Fruit fly (Drosophila melanogaster): ENCODE measurements around the gene CG17648.

CG17648 gene

DNA sequence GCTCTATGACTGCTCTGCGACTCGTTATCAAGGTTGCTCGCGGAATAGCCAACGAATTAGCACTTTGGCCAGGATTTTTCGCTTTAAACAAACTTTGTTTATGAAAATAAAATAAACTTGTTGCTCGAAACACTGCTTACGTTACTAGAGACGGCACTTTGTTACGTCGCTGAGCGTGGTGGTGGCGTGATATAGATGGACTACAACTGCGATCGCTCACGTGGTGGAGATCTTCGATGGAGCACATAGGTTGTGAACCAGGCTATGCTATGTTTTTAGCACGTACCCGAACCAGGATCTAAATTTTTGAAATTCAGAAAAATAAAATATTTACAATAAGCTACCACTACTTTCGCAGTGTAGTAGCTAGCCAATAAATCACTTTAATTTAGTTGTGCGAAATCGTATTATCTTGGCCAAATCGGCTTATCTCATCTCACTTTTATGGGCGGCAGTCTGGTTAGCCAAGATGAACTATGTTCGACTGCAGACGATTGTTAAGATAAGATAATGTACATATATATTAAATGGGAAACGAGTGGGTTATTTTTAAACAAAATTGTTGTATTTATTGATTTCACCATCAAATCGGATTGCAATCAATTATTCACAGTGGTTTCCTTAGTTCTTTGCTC lies 36.3 kb upstream of the CG17648 start, which contains the start of gene frtz (continued):
- no peak for TF ChIP-seq Mad (GFP tag; optimal IDR thresholded peaks at IDR 0.05)
- no peak for TF ChIP-seq CG10462 (GFP tag; optimal IDR thresholded peaks at IDR 0.05)
- TF ChIP-seq CG14860 (GFP tag; IDR thresholded peaks at IDR 0.05; ENCODE audit: partially characterized antibody), result peak; percentile 59; the same call in 2 of the 3 replicates
- no peak for TF ChIP-seq twi (tag; optimal IDR thresholded peaks at IDR 0.05)
- no peak for TF ChIP-seq Adf1 (GFP tag; IDR thresholded peaks at IDR 0.05)
- no peak for TF ChIP-seq Poxn (GFP tag; IDR thresholded peaks at IDR 0.05)
- TF ChIP-seq CG2202 (tag; optimal IDR thresholded peaks at IDR 0.05), result no peak
- no peak for TF ChIP-seq CG12299 (tag; optimal IDR thresholded peaks at IDR 0.05)
- no peak for TF ChIP-seq NfI (GFP tag; optimal IDR thresholded peaks at IDR 0.05)
- TF ChIP-seq Aef1 (GFP tag; IDR thresholded peaks at IDR 0.05), result no peak
- no peak for TF ChIP-seq z (GFP tag; IDR thresholded peaks at IDR 0.05)
- TF ChIP-seq CG17186 (GFP tag; optimal IDR thresholded peaks at IDR 0.05), result peak; percentile 3
- no peak for TF ChIP-seq ap (GFP tag; IDR thresholded peaks at IDR 0.05)
- TF ChIP-seq CG31365 (tag; optimal IDR thresholded peaks at IDR 0.05), result no peak
- TF ChIP-seq bab2 (GFP tag; optimal IDR thresholded peaks at IDR 0.05), result peak; percentile 18
- TF ChIP-seq sr (GFP tag; IDR thresholded peaks at IDR 0.05), result no peak
- peak; percentile 49; the same call in 1 of the 2 replicates for TF ChIP-seq sob (GFP tag; IDR thresholded peaks at IDR 0.05)
- no peak for TF ChIP-seq CG1233 (GFP tag; optimal IDR thresholded peaks at IDR 0.05)
- TF ChIP-seq BEAF-32 (GFP tag; optimal IDR thresholded peaks at IDR 0.05), result peak; percentile 92
- TF ChIP-seq Bgb (GFP tag; IDR thresholded peaks at IDR 0.05; ENCODE audit: partially characterized antibody), result peak; percentile 90
- TF ChIP-seq CG32532 (GFP tag; IDR thresholded peaks at IDR 0.05), result peak; percentile 19; the same call in 1 of the 2 replicates
- TF ChIP-seq Hmx (GFP tag; optimal IDR thresholded peaks at IDR 0.05), result no peak
- TF ChIP-seq danr (GFP tag; IDR thresholded peaks at IDR 0.05), result no peak
- no peak for TF ChIP-seq CoRest (tag; optimal IDR thresholded peaks at IDR 0.05)
- no peak for TF ChIP-seq CG7987 (GFP tag; optimal IDR thresholded peaks at IDR 0.05)
- TF ChIP-seq Vsx1 (GFP tag; optimal IDR thresholded peaks at IDR 0.05), result no peak
- no peak for TF ChIP-seq btn (GFP tag; optimal IDR thresholded peaks at IDR 0.05)
- TF ChIP-seq gcm (GFP tag; optimal IDR thresholded peaks at IDR 0.05), result no peak
- no peak for TF ChIP-seq CG6254 (GFP tag; optimal IDR thresholded peaks at IDR 0.05)
- TF ChIP-seq Hr3 (GFP tag; optimal IDR thresholded peaks at IDR 0.05), result no peak
- TF ChIP-seq mam (GFP tag; optimal IDR thresholded peaks at IDR 0.05), result peak; percentile 2
- no peak for TF ChIP-seq Optix (GFP tag; IDR thresholded peaks at IDR 0.05)
- peak; percentile 37 for TF ChIP-seq Dp (GFP tag; optimal IDR thresholded peaks at IDR 0.05)
- no peak for TF ChIP-seq unpg (GFP tag; optimal IDR thresholded peaks at IDR 0.05)
- no peak for TF ChIP-seq lola (GFP tag; optimal IDR thresholded peaks at IDR 0.05)
- TF ChIP-seq Sox102F (GFP tag; optimal IDR thresholded peaks at IDR 0.05), result no peak
- no peak for TF ChIP-seq kah (GFP tag; optimal IDR thresholded peaks at IDR 0.05)
- TF ChIP-seq sens-2 (GFP tag; IDR thresholded peaks at IDR 0.05), result no peak
- TF ChIP-seq CG34422 (GFP tag; IDR thresholded peaks at IDR 0.05), result no peak; the same call in 2 of the 3 replicates
- peak; percentile 70 for TF ChIP-seq hbn (GFP tag; IDR thresholded peaks at IDR 0.05; ENCODE audit: partially characterized antibody)
- TF ChIP-seq trh (GFP tag; optimal IDR thresholded peaks at IDR 0.05), result no peak
- TF ChIP-seq CG12942 (GFP tag; optimal IDR thresholded peaks at IDR 0.05), result no peak
- TF ChIP-seq Gsc (GFP tag; IDR thresholded peaks at IDR 0.05), result no peak
- TF ChIP-seq lab (GFP tag; optimal IDR thresholded peaks at IDR 0.05), result no peak
- no peak; the same call in 2 of the 3 replicates for TF ChIP-seq zen2 (GFP tag; IDR thresholded peaks at IDR 0.05; ENCODE audit: partially characterized antibody)
- TF ChIP-seq CG1603 (tag; optimal IDR thresholded peaks at IDR 0.05), result no peak
- no peak for TF ChIP-seq sqz (GFP tag; optimal IDR thresholded peaks at IDR 0.05)
- no peak for TF ChIP-seq CG6854 (GFP tag; optimal IDR thresholded peaks at IDR 0.05)
- TF ChIP-seq Scr (GFP tag; IDR thresholded peaks at IDR 0.05; ENCODE audit: partially characterized antibody), result peak; percentile 78
- no peak for TF ChIP-seq ERR (GFP tag; optimal IDR thresholded peaks at IDR 0.05)
